Worm (Caenorhabditis elegans) whole organism, L2 larva: Measurements from ENCODE around the gene C31H1.5.

ENCODE experiments used
- C34F6.9 ChIP-seq: fragments of 150-350 bp; optimal IDR thresholded peaks from 2 replicates; lab custom pipeline; 2014; ENCODE audit warnings: missing biosample characterization, missing genetic modification characterization
- F13H6.1 ChIP-seq: sonication (generic microtip); optimal IDR thresholded peaks from 2 replicates; lab custom pipeline; 2016; ENCODE audit warnings: missing genetic modification characterization, missing compliant biosample characterization
- Y55F3AM.14 ChIP-seq: fragments of 200-800 bp; sonication (Bioruptor generic); optimal IDR thresholded peaks from 2 replicates; lab custom pipeline; 2018; ENCODE audit warnings: mild to moderate bottlenecking, missing genetic modification characterization, missing compliant biosample characterization
- ZK546.5 ChIP-seq: sonication (generic microtip); optimal IDR thresholded peaks from 2 replicates; lab custom pipeline; 2017; ENCODE audit warnings: missing biosample characterization, missing genetic modification characterization
- alr-1 ChIP-seq: fragments of 150-350 bp; optimal IDR thresholded peaks from 2 replicates; lab custom pipeline; 2014; ENCODE audit warnings: missing biosample characterization, missing genetic modification characterization
- aly-2 ChIP-seq: fragments of 150-350 bp; optimal IDR thresholded peaks from 2 replicates; lab custom pipeline; 2014; ENCODE audit warnings: missing biosample characterization, missing genetic modification characterization
- ama-1 ChIP-seq: fragments of 150-350 bp; optimal IDR thresholded peaks from 2 replicates; lab custom pipeline; 2018; ENCODE audit warnings: inconsistent platforms
- blmp-1 ChIP-seq: sonication (generic microtip); optimal IDR thresholded peaks from 2 replicates; lab custom pipeline; 2017; ENCODE audit warnings: missing genetic modification characterization, mild to moderate bottlenecking, missing compliant biosample characterization, antibody characterized with exemption, moderate library complexity; ENCODE audit not compliant: insufficient read depth
- ceh-16 ChIP-seq: fragments of 150-350 bp; optimal IDR thresholded peaks from 2 replicates; lab custom pipeline; 2014; ENCODE audit warnings: missing biosample characterization, missing genetic modification characterization
- ceh-82 ChIP-seq: fragments of 150-350 bp; optimal IDR thresholded peaks from 2 replicates; lab custom pipeline; 2014; ENCODE audit warnings: missing biosample characterization, missing genetic modification characterization
- egl-27 ChIP-seq: sonication (generic microtip); optimal IDR thresholded peaks from 3 replicates; lab custom pipeline; 2017; ENCODE audit warnings: missing biosample characterization, missing genetic modification reagents, missing genetic modification characterization
- elt-1 ChIP-seq: fragments of 150-350 bp; optimal IDR thresholded peaks from 2 replicates; lab custom pipeline; 2014; ENCODE audit warnings: missing biosample characterization, missing genetic modification characterization
- fos-1 ChIP-seq: fragments of 150-350 bp; optimal IDR thresholded peaks from 2 replicates; lab custom pipeline; 2014; ENCODE audit warnings: missing biosample characterization, missing genetic modification characterization
- lin-11 ChIP-seq: fragments of 150-350 bp; sonication (generic microtip); optimal IDR thresholded peaks from 2 replicates; lab custom pipeline; 2014; ENCODE audit warnings: missing biosample characterization, missing genetic modification characterization, inconsistent platforms, mixed read lengths
- lin-13 ChIP-seq: fragments of 150-350 bp; optimal IDR thresholded peaks from 2 replicates; lab custom pipeline; 2014; ENCODE audit warnings: missing biosample characterization, missing genetic modification reagents, missing genetic modification characterization
- lin-39 ChIP-seq: fragments of 150-350 bp; optimal IDR thresholded peaks from 2 replicates; lab custom pipeline; 2014; ENCODE audit warnings: missing biosample characterization, missing genetic modification reagents, missing genetic modification characterization
- lsy-2 ChIP-seq, 2 experiments: fragments of 150-350 bp in 1 of 2; sonication (generic microtip) in 1 of 2; optimal IDR thresholded peaks; 2 replicates each; lab custom pipeline; 2014 to 2017; ENCODE audit warnings: missing biosample characterization in 2 of 2, missing genetic modification characterization in 2 of 2
- mab-5 ChIP-seq: fragments of 150-350 bp; optimal IDR thresholded peaks from 2 replicates; lab custom pipeline; 2014; ENCODE audit warnings: missing biosample characterization, missing genetic modification characterization
- mbf-1 ChIP-seq: sonication (generic microtip); optimal IDR thresholded peaks from 2 replicates; lab custom pipeline; 2017; ENCODE audit warnings: missing biosample characterization, missing genetic modification characterization
- nhr-10 ChIP-seq: sonication (generic microtip); optimal IDR thresholded peaks from 2 replicates; lab custom pipeline; 2017; ENCODE audit warnings: missing biosample characterization, missing genetic modification characterization
- nhr-11 ChIP-seq: fragments of 150-350 bp; optimal IDR thresholded peaks from 2 replicates; lab custom pipeline; 2014; ENCODE audit warnings: missing biosample characterization, missing genetic modification characterization
- nhr-12 ChIP-seq: fragments of 150-350 bp; optimal IDR thresholded peaks from 2 replicates; lab custom pipeline; 2014; ENCODE audit warnings: missing biosample characterization, missing genetic modification characterization
- nhr-129 ChIP-seq: fragments of 150-350 bp; optimal IDR thresholded peaks from 2 replicates; lab custom pipeline; 2014; ENCODE audit warnings: missing biosample characterization, missing genetic modification characterization
- nhr-21 ChIP-seq: fragments of 150-350 bp; optimal IDR thresholded peaks from 2 replicates; lab custom pipeline; 2014; ENCODE audit warnings: missing biosample characterization, missing genetic modification characterization
- nhr-23 ChIP-seq: fragments of 150-350 bp; optimal IDR thresholded peaks from 2 replicates; lab custom pipeline; 2014; ENCODE audit warnings: missing biosample characterization, missing genetic modification reagents, missing genetic modification characterization
- nhr-6 ChIP-seq: fragments of 150-350 bp; optimal IDR thresholded peaks from 2 replicates; lab custom pipeline; 2014; ENCODE audit warnings: missing biosample characterization, missing genetic modification characterization
- nhr-77 ChIP-seq: fragments of 150-350 bp; optimal IDR thresholded peaks from 2 replicates; lab custom pipeline; 2014; ENCODE audit warnings: missing biosample characterization, missing genetic modification characterization
- peb-1 ChIP-seq: fragments of 150-350 bp; optimal IDR thresholded peaks from 2 replicates; lab custom pipeline; 2014; ENCODE audit warnings: missing biosample characterization, missing genetic modification characterization
- sem-4 ChIP-seq: fragments of 150-350 bp; optimal IDR thresholded peaks from 2 replicates; lab custom pipeline; 2014; ENCODE audit warnings: missing biosample characterization, missing genetic modification reagents, missing genetic modification characterization
- sma-9 ChIP-seq, 2 experiments: fragments of 150-350 bp in 1 of 2; sonication (generic microtip) in 1 of 2; optimal IDR thresholded peaks; 2 replicates each; lab custom pipeline; 2014 to 2016; ENCODE audit warnings: missing genetic modification characterization in 2 of 2, mild to moderate bottlenecking in 1 of 2, missing biosample characterization in 1 of 2, missing compliant biosample characterization in 1 of 2, missing genetic modification reagents in 1 of 2, moderate library complexity in 1 of 2
- snpc-4 ChIP-seq: fragments of 150-350 bp; optimal IDR thresholded peaks from 2 replicates; lab custom pipeline; 2014; ENCODE audit warnings: missing biosample characterization, missing genetic modification characterization
- unc-39 ChIP-seq: fragments of 150-350 bp; optimal IDR thresholded peaks from 2 replicates; lab custom pipeline; 2014; ENCODE audit warnings: missing biosample characterization, missing genetic modification characterization
- unc-55 ChIP-seq: fragments of 150-350 bp; sonication (generic microtip); optimal IDR thresholded peaks from 3 replicates; lab custom pipeline; 2014; ENCODE audit warnings: missing biosample characterization, missing genetic modification reagents, missing genetic modification characterization
- unc-62 ChIP-seq: fragments of 150-350 bp; optimal IDR thresholded peaks from 2 replicates; lab custom pipeline; 2014; ENCODE audit warnings: missing biosample characterization, missing genetic modification reagents, missing genetic modification characterization
- zag-1 ChIP-seq: fragments of 150-350 bp; optimal IDR thresholded peaks from 2 replicates; lab custom pipeline; 2014; ENCODE audit warnings: missing biosample characterization, missing genetic modification characterization
- ztf-11 ChIP-seq: sonication (generic microtip); optimal IDR thresholded peaks from 2 replicates; lab custom pipeline; 2017; ENCODE audit warnings: missing biosample characterization, missing genetic modification characterization

C31H1.5 gene

DNA sequence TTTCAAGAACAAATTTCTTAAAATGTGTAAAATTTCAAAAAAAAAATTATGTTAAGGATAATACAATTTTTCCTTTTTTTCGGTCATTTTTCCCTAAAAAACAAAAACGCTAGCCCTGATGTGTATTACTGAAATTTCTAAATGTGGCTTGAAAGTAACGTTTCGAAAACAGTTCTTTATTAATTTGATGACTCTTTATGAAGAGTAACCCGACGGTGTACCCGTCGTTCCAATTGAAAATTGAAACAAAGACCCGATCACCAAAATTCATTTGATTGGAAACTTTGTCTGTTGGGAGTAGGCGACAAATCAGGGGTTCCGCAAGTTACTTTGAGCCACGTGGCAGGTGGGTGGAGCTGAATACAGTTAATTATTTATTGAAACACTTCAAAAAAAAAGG, 36.2 kb upstream of the C31H1.5 start:
- TF ChIP-seq C34F6.9 (tag; lab: Kevin White, UChicago), result no peak
- no peak for TF ChIP-seq unc-55 (GFP tag; lab: Kevin White, UChicago)
- no peak for TF ChIP-seq ceh-16
- TF ChIP-seq nhr-12 (tag; lab: Kevin White, UChicago), result no peak
- TF ChIP-seq Y55F3AM.14 (GFP tag; lab: Kevin White, UChicago), result no peak
- TF ChIP-seq nhr-21 (tag; lab: Kevin White, UChicago), result no peak
- no peak for TF ChIP-seq zag-1 (tag; lab: Kevin White, UChicago)
- TF ChIP-seq snpc-4 (tag; lab: Kevin White, UChicago), result no peak
- TF ChIP-seq nhr-77 (tag; lab: Kevin White, UChicago), result no peak
- TF ChIP-seq lin-39 (tag; lab: Kevin White, UChicago), result no peak
- no peak for TF ChIP-seq alr-1 (tag; lab: Kevin White, UChicago)
- no peak for TF ChIP-seq mab-5 (tag; lab: Kevin White, UChicago)
- no peak for TF ChIP-seq unc-39 (tag; lab: Kevin White, UChicago)
- TF ChIP-seq nhr-10 (tag; lab: Kevin White, UChicago), result no peak
- TF ChIP-seq nhr-6, result no peak
- TF ChIP-seq nhr-11 (tag; lab: Kevin White, UChicago), result no peak
- TF ChIP-seq peb-1 (tag; lab: Kevin White, UChicago), result no peak
- TF ChIP-seq ztf-11 (tag; lab: Kevin White, UChicago), result no peak
- TF ChIP-seq lin-13 (GFP tag; lab: Kevin White, UChicago), result no peak
- TF ChIP-seq, all 48 proteins: peak for 0

DNA sequence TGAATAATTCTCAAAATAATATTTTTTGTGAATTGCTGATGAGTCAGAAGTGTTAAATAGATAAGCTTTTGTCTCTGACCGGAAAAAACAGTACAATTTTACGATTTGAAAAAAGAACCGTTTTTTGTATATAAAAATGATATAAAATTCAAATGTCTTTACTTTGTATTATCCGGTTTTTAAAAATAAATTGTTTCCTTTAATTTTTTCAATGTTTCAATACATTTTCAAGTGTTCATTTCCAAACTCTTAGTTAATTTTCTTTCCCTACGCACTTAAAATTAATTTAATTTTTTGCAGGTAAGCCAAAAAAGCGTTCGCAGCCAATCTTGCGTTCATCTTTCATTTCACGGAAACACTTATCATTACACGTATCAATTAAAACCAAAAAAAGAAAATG, 27.9 kb upstream of the C31H1.5 start, which contains the start of gene egal-1:
Gene egal-1, plus strand, starts transcription at position 301 of the 400 bp plus-strand sequence.
- no peak for TF ChIP-seq unc-55 (GFP tag; lab: Kevin White, UChicago)
- no peak for TF ChIP-seq nhr-129 (tag; lab: Kevin White, UChicago)

DNA sequence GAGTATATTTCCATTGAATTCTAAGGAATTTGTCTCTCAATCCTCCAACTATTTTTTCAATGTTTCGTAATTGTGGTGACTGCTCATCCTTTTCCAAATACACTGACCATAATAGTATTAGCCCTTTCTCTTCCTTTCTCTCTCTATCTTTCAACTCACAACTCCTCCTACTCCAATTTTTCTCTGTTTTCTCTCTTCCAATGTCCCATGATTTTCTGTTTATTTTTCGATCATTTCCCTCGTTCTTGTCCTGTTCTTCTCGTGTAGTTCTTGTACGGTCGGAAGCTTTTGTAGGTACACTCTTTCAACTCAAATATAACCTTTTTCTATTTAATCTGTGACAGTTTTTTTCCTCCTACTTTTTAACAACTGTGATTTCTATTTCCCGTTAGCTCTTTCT, 25.4 kb upstream of the C31H1.5 start:
- TF ChIP-seq ZK546.5 (tag; lab: Kevin White, UChicago), result no peak
- peak; percentile 62 for TF ChIP-seq nhr-129 (tag; lab: Kevin White, UChicago)
- TF ChIP-seq unc-39 (tag; lab: Kevin White, UChicago), result no peak
- no peak for TF ChIP-seq elt-1 (tag; lab: Kevin White, UChicago)
- no peak for TF ChIP-seq aly-2
- peak; percentile 14 for TF ChIP-seq unc-55 (GFP tag; lab: Kevin White, UChicago)
- peak in 1 of 2 experiments; percentile 11 for TF ChIP-seq lsy-2 (tag; optimal IDR thresholded peaks at IDR 0.05; lab: Kevin White, UChicago)
- no peak for TF ChIP-seq sem-4 (tag; lab: Kevin White, UChicago)
- TF ChIP-seq C34F6.9 (tag; lab: Kevin White, UChicago), result peak; percentile 7
- peak; percentile 62 for TF ChIP-seq F13H6.1 (tag; lab: Kevin White, UChicago)
- peak; percentile 16 for TF ChIP-seq fos-1

DNA sequence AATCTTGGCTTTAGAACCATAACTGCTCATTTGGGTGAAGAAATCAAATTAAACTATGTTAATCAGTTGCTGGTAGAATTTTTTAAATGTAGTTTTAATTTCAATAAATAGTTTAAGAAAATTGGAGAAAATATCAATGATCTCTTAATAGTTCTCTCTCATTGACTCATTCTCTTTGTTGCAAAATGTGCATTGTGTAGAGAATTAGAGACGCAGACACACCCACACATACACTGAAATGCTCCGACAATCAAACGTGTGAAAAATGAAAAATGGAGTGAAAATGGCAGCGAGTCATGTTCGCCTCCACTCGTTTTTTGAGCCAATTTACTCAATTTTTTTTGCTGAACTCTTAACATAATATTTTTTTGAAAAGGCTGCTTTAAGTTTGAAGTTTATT, 24.4 kb upstream of the C31H1.5 start:
- TF ChIP-seq nhr-129 (tag; lab: Kevin White, UChicago), result no peak
- no peak for TF ChIP-seq lsy-2 (tag; optimal IDR thresholded peaks at IDR 0.05; lab: Kevin White, UChicago)
- TF ChIP-seq mbf-1, result no peak
- peak; percentile 29 for TF ChIP-seq unc-55 (GFP tag; lab: Kevin White, UChicago)
- TF ChIP-seq alr-1 (tag; lab: Kevin White, UChicago), result no peak
- TF ChIP-seq peb-1 (tag; lab: Kevin White, UChicago), result no peak
- no peak for TF ChIP-seq egl-27
- no peak for TF ChIP-seq nhr-23
- no peak for TF ChIP-seq mab-5 (tag; lab: Kevin White, UChicago)
- no peak for TF ChIP-seq nhr-11 (tag; lab: Kevin White, UChicago)
- TF ChIP-seq ztf-11 (tag; lab: Kevin White, UChicago), result no peak
- peak; percentile 60 for TF ChIP-seq fos-1
- no peak for TF ChIP-seq nhr-10 (tag; lab: Kevin White, UChicago)
- TF ChIP-seq ceh-16, result no peak
- TF ChIP-seq Y55F3AM.14 (GFP tag; lab: Kevin White, UChicago), result no peak

DNA sequence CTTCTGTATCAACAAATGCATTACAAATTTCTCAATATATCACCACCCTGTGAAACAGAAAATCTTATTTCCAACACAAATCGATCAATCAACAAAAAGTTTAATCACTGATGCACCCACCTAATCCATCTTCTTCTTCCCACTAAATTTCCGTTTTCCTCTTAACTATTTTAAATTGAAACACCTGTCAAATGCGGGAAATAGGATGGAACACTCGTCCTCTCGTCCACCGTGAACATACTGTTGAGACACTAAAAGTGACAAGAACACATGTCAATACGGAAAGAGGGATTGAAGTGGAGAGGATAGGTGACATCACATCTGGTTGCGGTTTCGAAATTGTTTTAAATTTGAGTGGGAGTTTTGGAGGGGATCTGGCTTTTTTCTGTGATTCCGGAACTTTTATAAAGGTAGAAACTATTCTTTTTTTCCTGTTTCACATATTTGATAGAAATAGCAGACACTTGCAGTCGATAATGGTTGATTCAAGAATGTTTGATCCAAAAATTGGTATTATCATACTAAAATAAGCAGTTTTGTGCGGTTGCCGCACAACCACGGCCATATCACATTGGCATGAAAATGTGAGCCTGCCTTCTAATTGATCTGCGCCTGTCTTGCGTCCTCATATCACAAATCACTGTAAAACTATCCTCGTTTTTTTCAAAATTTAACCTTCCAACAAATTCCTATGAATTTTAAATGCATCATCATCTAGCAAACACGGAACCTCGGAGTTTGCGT, 23.6 kb upstream of the C31H1.5 start:
- no peak for TF ChIP-seq mbf-1
- no peak for TF ChIP-seq ama-1 (lab: Kevin White, UChicago)
- no peak for TF ChIP-seq unc-62 (GFP tag; lab: Kevin White, UChicago)
- TF ChIP-seq unc-55 (GFP tag; lab: Kevin White, UChicago), result no peak
- TF ChIP-seq peb-1 (tag; lab: Kevin White, UChicago), result no peak
- no peak for TF ChIP-seq F13H6.1 (tag; lab: Kevin White, UChicago)
- no peak for TF ChIP-seq ceh-82 (tag; lab: Kevin White, UChicago)
- TF ChIP-seq blmp-1 (tag; lab: Kevin White, UChicago), result no peak
- TF ChIP-seq mab-5 (tag; lab: Kevin White, UChicago), result no peak
- TF ChIP-seq elt-1 (tag; lab: Kevin White, UChicago), result no peak
- no peak for TF ChIP-seq zag-1 (tag; lab: Kevin White, UChicago)
- no peak for TF ChIP-seq lin-11
- TF ChIP-seq nhr-12 (tag; lab: Kevin White, UChicago), result no peak
- TF ChIP-seq nhr-23, result no peak
- TF ChIP-seq sma-9 (GFP tag; optimal IDR thresholded peaks at IDR 0.05; lab: Kevin White, UChicago), result no peak
- TF ChIP-seq sma-9 (tag; optimal IDR thresholded peaks at IDR 0.05; lab: Kevin White, UChicago), result no peak
